Worm (Caenorhabditis elegans): ENCODE measurements around the gene nhr-229.

The nhr-229 gene

ce11 chrIV:17045691-17046090, 15.3 kb upstream of the nhr-229 start, which contains the start of gene clec-195:
Gene clec-195, minus strand, starts transcription at chrIV:17045791.
- no peak for TF ChIP-seq madf-9 (GFP tag; conservative IDR thresholded peaks at IDR 0.05)

DNA sequence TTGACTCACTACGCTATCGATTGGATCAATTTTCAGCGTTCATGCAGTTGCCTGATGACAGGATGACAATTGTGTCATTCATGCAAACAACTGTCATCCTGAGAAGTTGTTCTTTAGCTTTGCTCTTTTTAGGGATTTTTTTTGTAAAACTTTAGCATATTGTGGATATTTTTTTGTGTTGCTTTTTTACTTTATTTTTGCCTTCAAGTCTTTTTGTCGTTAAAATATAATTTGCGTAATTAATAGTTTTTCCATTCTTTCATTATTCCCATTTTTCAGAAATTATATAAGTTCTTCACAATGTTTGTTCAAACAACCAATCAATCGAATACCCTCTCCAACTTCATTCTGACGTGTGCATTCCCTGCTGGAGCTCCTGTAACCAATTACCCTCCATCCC, 10.2 kb upstream of the nhr-229 start, which contains the start of gene Y116A8C.20:
TSS of gene Y116A8C.20 (plus strand) at position 301 of the 400 bp plus-strand sequence.
- TF ChIP-seq ztf-11 (tag; optimal IDR thresholded peaks at IDR 0.05) (no peak), ceh-44 (GFP tag; IDR thresholded peaks at IDR 0.05) (no peak), F49E8.2 (tag; optimal IDR thresholded peaks at IDR 0.05; ENCODE audit: borderline replicate concordance) (no peak), nhr-28 (tag; optimal IDR thresholded peaks at IDR 0.05) (no peak), fos-1 (tag; optimal IDR thresholded peaks at IDR 0.05) (no peak)

DNA sequence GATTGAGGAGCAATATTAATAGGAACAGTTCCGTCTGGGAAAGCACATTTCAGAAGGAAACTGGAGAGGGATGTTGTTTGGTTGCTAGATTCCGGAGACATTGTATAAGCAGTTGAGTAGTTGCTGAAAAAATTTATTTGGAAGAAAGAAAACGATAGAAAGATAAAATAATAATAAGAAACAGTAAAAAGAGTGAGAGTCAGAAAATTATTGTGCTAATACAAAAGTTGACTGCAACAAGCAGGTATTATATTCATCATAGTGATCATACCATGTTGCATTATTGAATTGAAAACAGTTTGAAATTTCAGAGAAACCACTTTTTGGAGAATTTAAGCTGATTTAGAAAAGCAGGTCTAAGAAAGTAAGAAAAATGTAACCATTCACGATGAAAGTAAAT, 9.2 kb upstream of the nhr-229 start, which contains the start of gene Y116A8C.19:
TSS of gene Y116A8C.19 (minus strand) at position 101 of the 400 bp plus-strand sequence.
- peak in 1 of 2 experiments; percentile 62 for TF ChIP-seq unc-62 (GFP tag; optimal IDR thresholded peaks at IDR 0.05 in 1 of 2)
- no peak for TF ChIP-seq unc-62 (tag; optimal IDR thresholded peaks at IDR 0.05)
- no peak for TF ChIP-seq daf-16 (GFP tag; optimal IDR thresholded peaks at IDR 0.05)
- no peak for TF ChIP-seq daf-16 (tag; optimal IDR thresholded peaks at IDR 0.05)

DNA sequence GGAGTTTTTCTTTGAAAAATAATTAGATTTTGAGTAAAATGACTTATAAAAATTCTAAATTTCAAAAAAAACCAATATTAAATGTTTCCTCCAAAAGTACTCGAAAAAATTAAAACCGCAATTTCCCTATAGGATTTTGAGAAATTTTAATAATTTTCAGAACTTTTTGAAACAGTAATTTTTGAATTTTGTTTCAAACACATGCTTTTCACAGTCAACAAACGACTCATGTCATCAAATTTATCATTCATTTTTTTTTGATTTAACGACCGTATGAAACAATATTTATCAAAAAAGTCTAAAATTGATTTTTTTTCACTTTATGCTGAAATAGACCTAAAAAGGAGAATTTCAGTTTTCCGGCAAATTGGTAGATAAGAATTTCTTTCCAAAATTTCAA, 3.8 kb downstream of the nhr-229 start:
- TF ChIP-seq snpc-1.2 (GFP tag; IDR thresholded peaks at IDR 0.05) = peak; percentile 72
- no peak for TF ChIP-seq lin-15B (tag; optimal IDR thresholded peaks at IDR 0.05)

ce11 chrIV:17025017-17025416, 5.4 kb downstream of the nhr-229 start, which contains the start of gene dct-13:
Gene dct-13, minus strand, starts transcription at chrIV:17025117.
- no peak for TF ChIP-seq lir-3 (tag; optimal IDR thresholded peaks at IDR 0.05)
- TF ChIP-seq dpl-1 (GFP tag; optimal IDR thresholded peaks at IDR 0.05) = no peak
- no peak for TF ChIP-seq unc-62 (GFP tag; optimal IDR thresholded peaks at IDR 0.05 in 1 of 2)
- no peak for TF ChIP-seq unc-62 (tag; optimal IDR thresholded peaks at IDR 0.05)
- TF ChIP-seq nhr-102 (tag; optimal IDR thresholded peaks at IDR 0.05) = no peak
- no peak for TF ChIP-seq ces-1 (GFP tag; optimal IDR thresholded peaks at IDR 0.05)
- no peak for TF ChIP-seq ZK337.2 (GFP tag; IDR thresholded peaks at IDR 0.05)
- TF ChIP-seq dve-1 (tag; optimal IDR thresholded peaks at IDR 0.05; ENCODE audit: insufficient read depth) = no peak

- TF ChIP-seq saeg-2 (GFP tag; IDR thresholded peaks at IDR 0.05) (no peak), aha-1 (tag) (no peak), snpc-1.2 (GFP tag; IDR thresholded peaks at IDR 0.05) (peak; percentile 75)
Measured at ce11 chrIV:17021042-17021441, 9.4 kb downstream of the nhr-229 start.

ce11 chrIV:17010274-17010673, 20.1 kb downstream of the nhr-229 start:
- TF ChIP-seq tag-97 (GFP tag; IDR thresholded peaks at IDR 0.05) (no peak), arid-1 (GFP tag; conservative IDR thresholded peaks at IDR 0.05) (no peak), ceh-28 (tag; optimal IDR thresholded peaks at IDR 0.05) (no peak), unc-62 (GFP tag; optimal IDR thresholded peaks at IDR 0.05 in 1 of 2) (no peak), unc-62 (tag; optimal IDR thresholded peaks at IDR 0.05) (no peak), set-16 (GFP tag; IDR thresholded peaks at IDR 0.05) (peak; percentile 71), ceh-32 (tag; optimal IDR thresholded peaks at IDR 0.05; ENCODE audit: poor library complexity) (no peak), gei-8 (GFP tag; optimal IDR thresholded peaks at IDR 0.05) (no peak)

- TF ChIP-seq F37D6.2 (tag; optimal IDR thresholded peaks at IDR 0.05) (no peak), ztf-7 (tag; optimal IDR thresholded peaks at IDR 0.05) (no peak), Y5F2A.4 (GFP tag; optimal IDR thresholded peaks at IDR 0.05) (no peak), hmg-1.1 (GFP tag; IDR thresholded peaks at IDR 0.05) (no peak), zfp-2 (tag; optimal IDR thresholded peaks at IDR 0.05) (no peak), ceh-28 (tag; optimal IDR thresholded peaks at IDR 0.05) (peak; percentile 79)
Measured at ce11 chrIV:17005734-17006133, 24.7 kb downstream of the nhr-229 start.
